Worm (Caenorhabditis elegans): ENCODE data around the gene Y22D7AR.7.

ce11 chrIII:1689927-1690326 is 2.0 kb upstream of the Y22D7AR.7 start, which contains the start of gene Y22D7AR.14:
- TF ChIP-seq unc-62 (GFP tag; optimal IDR thresholded peaks at IDR 0.05) (no peak), drap-1 (GFP tag; optimal IDR thresholded peaks at IDR 0.05) (no peak)

All from whole organism, mixed stage, embryonic.